Worm (Caenorhabditis elegans): ENCODE measurements around the gene lgc-28.
"Not testable (repeated sequence)": the region's sequence is repeated elsewhere in the genome, so short reads cannot be mapped to it uniquely, and the experiment has no call there.

Gene lgc-28

ce11 chrII:2639401-2640088 is 14.7 kb downstream of the lgc-28 start, which contains the start of gene F22E5.8:
Gene F22E5.8, plus strand, starts transcription at chrII:2640038.
- TF ChIP-seq ceh-83 (GFP tag; optimal IDR thresholded peaks at IDR 0.05); hlh-1 (tag; optimal IDR thresholded peaks at IDR 0.05); sptf-1 (tag; optimal IDR thresholded peaks at IDR 0.05): not testable (repeated sequence)

- TF ChIP-seq cnd-1 (tag; optimal IDR thresholded peaks at IDR 0.05) = no peak
- no peak for TF ChIP-seq ztf-11 (tag; optimal IDR thresholded peaks at IDR 0.05)
- TF ChIP-seq sem-2 (GFP tag; optimal IDR thresholded peaks at IDR 0.05) = no peak
- TF ChIP-seq nhr-76 (tag; optimal IDR thresholded peaks at IDR 0.05) = no peak
- no peak for TF ChIP-seq ceh-43 (GFP tag; optimal IDR thresholded peaks at IDR 0.05)
- TF ChIP-seq ces-1 (GFP tag; optimal IDR thresholded peaks at IDR 0.05) = no peak
- no peak for TF ChIP-seq pha-4 (tag; optimal IDR thresholded peaks at IDR 0.05)
- no peak for TF ChIP-seq drap-1 (GFP tag; optimal IDR thresholded peaks at IDR 0.05)
- no peak for TF ChIP-seq snpc-4 (tag; optimal IDR thresholded peaks at IDR 0.05)
- TF ChIP-seq hlh-1 (tag; optimal IDR thresholded peaks at IDR 0.05) = no peak
- no peak for TF ChIP-seq nhr-28 (tag; optimal IDR thresholded peaks at IDR 0.05)
- no peak for TF ChIP-seq elt-1 (tag; optimal IDR thresholded peaks at IDR 0.05; ENCODE audit: borderline replicate concordance, insufficient read depth)
- TF ChIP-seq M03D4.4 (tag; optimal IDR thresholded peaks at IDR 0.05) = no peak
- no peak for TF ChIP-seq tbx-8 (GFP tag; optimal IDR thresholded peaks at IDR 0.05)
Observed at ce11 chrII:2640982-2641381, 16.1 kb downstream of the lgc-28 start, which contains the start of gene F22E5.23. Gene F22E5.23, plus strand, starts transcription at chrII:2641282.

DNA sequence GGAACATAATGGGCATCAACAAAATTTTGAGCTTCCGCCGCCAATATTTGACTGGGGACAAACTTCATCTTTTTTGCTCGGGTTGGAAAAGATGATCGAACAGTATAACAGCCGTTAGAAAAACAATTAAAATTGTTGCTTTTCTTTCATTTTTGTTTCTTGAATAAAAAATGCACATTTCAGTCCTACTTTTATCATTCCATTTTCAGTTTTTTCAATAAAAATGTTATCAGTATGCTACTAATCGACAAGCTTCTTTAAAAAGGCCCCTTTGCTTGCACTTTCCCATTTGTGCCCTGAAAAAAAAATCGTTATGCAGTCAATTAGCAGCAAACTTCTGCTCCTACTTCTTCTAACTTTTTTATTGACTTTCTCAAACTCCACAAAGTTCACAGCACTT is 16.9 kb downstream of the lgc-28 start, which contains the start of gene F22E5.7:
F22E5.7 (plus strand) TSS at position 301 of the 400 bp plus-strand sequence.
- TF ChIP-seq flh-1 (GFP tag; optimal IDR thresholded peaks at IDR 0.05) = no peak
- no peak for TF ChIP-seq ztf-11 (tag; optimal IDR thresholded peaks at IDR 0.05)

DNA sequence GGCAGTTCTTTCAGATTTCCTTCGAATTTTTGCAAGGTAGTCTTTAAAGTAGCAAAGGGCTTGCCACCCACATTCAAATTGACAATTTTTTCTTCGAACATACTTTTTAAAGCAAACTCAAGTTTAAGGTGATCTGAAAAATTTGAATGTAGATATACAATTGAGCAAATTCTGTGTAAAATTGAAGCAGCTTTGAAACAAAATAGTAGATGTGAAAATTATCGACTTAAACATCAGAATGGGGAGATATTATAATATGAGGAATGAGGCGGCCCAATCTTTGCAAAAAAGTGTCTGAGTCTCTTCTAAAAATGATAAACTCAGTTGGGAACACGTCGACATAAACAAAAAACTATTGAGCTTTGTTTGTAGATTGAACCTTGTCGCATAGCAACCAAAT is 19.6 kb downstream of the lgc-28 start, which contains the start of gene F22E5.11:
F22E5.11 (minus strand) TSS at position 101 of the 400 bp plus-strand sequence.
- TF ChIP-seq ham-2 (GFP tag; optimal IDR thresholded peaks at IDR 0.05) (no peak), ces-1 (GFP tag; optimal IDR thresholded peaks at IDR 0.05) (no peak), lsy-2 (tag; optimal IDR thresholded peaks at IDR 0.05) (no peak), ceh-83 (GFP tag; optimal IDR thresholded peaks at IDR 0.05) (no peak), mls-2 (tag; optimal IDR thresholded peaks at IDR 0.05) (no peak), mab-5 (tag; optimal IDR thresholded peaks at IDR 0.05) (no peak), bed-3 (GFP tag; optimal IDR thresholded peaks at IDR 0.05) (no peak), tbx-8 (GFP tag; optimal IDR thresholded peaks at IDR 0.05) (no peak), nhr-28 (tag; optimal IDR thresholded peaks at IDR 0.05) (no peak), mep-1 (tag; optimal IDR thresholded peaks at IDR 0.05) (no peak), cnd-1 (tag; optimal IDR thresholded peaks at IDR 0.05) (no peak), unc-39 (tag; optimal IDR thresholded peaks at IDR 0.05) (no peak), snpc-4 (tag; optimal IDR thresholded peaks at IDR 0.05) (no peak), pha-4 (tag; optimal IDR thresholded peaks at IDR 0.05) (no peak), blmp-1 (tag; optimal IDR thresholded peaks at IDR 0.05) (no peak), ceh-39 (tag; optimal IDR thresholded peaks at IDR 0.05) (no peak), nhr-2 (tag; optimal IDR thresholded peaks at IDR 0.05) (no peak), ztf-11 (tag; optimal IDR thresholded peaks at IDR 0.05) (no peak)

DNA sequence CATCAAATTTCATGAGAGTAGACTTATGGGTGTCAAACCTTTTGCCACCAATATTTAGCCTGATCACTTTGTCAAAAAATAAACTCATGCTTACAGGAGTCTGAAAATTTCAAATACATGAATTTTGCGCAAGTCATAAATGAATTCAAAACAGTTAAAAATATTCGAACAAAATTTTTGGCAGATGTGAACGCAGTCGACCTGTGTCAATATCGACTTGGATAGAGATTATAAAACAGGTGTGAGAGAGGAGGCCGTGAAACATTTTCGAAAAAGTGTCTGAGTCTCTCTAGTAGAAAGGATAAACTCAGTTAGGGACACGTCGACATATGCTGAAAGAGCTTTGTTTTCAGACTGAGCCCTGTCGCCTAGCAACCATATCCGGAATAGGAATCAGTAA is 21.9 kb downstream of the lgc-28 start, which contains the start of gene F22E5.12:
F22E5.12 (minus strand) TSS at position 101 of the 400 bp plus-strand sequence.
- TF ChIP-seq mls-2 (tag; optimal IDR thresholded peaks at IDR 0.05); nhr-76 (tag; optimal IDR thresholded peaks at IDR 0.05); drap-1 (GFP tag; optimal IDR thresholded peaks at IDR 0.05): not testable (repeated sequence)

DNA sequence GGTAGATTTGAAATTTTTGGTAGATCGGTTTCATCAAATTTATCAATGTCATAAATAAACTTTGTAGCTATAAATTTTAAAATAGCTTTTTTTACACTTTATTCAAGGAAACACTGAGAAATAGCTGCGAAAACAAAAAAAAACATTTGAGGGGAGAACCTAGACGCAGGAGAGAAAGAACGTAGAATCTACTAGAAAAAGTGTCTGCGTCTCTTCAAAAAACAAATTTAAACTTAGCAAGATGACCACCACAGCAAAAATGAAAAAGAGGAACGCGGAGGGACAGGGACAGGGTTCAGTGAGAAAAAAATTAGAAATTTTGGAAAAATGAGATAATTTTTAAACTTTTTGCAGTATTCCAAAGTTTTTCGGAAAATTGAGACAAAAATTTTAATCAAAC is 24.1 kb downstream of the lgc-28 start:
- no peak for TF ChIP-seq blmp-1 (tag; optimal IDR thresholded peaks at IDR 0.05)
- no peak for TF ChIP-seq elt-3 (tag; optimal IDR thresholded peaks at IDR 0.05)
- TF ChIP-seq snpc-4 (tag; optimal IDR thresholded peaks at IDR 0.05) = no peak
